Worm (Caenorhabditis elegans): ENCODE measurements around the gene moc-6.

DNA sequence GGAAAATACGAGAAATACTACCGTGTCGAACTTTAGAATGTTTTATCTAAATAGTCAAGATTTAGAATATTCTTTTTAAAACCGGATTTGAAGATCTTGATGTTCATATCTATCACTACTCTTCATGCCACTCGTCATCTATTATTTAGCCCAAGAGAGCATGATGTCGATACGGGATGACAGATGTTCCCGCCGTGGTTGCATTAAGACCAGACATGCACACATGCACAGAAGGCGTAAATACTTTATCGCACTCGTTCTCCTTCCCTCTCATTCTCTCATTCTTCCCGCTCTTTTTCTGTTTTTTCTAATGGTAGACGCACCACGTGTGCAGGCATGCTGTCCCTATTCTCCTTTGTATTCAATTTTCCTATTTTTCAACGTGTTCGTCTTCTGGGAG, 12.4 kb upstream of the moc-6 start:
- no peak for TF ChIP-seq F22D6.2 (tag; optimal IDR thresholded peaks at IDR 0.05)
- TF ChIP-seq tbx-9 (tag; optimal IDR thresholded peaks at IDR 0.05; ENCODE audit: borderline replicate concordance), result no peak
- TF ChIP-seq unc-130 (GFP tag; optimal IDR thresholded peaks at IDR 0.05), result no peak
- no peak for TF ChIP-seq T07F8.4 (tag; optimal IDR thresholded peaks at IDR 0.05)
- no peak for TF ChIP-seq ama-1 (optimal IDR thresholded peaks at IDR 0.05)
- TF ChIP-seq ama-1 (GFP tag; optimal IDR thresholded peaks at IDR 0.05), result no peak
